Worm (Caenorhabditis elegans) whole organism, young adult: ENCODE results near the gene T08G5.3.

Source experiments
- F57C9.4 ChIP-seq: sonication (generic microtip); optimal IDR thresholded peaks from 2 replicates; lab custom pipeline; 2017; ENCODE audit warnings: mild to moderate bottlenecking, missing genetic modification characterization, missing compliant biosample characterization
- Y53G8AR.9 ChIP-seq: fragments of 200-800 bp; sonication (Bioruptor generic); conservative IDR thresholded peaks from 2 replicates; pipeline ENCODE4 v1.3.6; 2022; ENCODE audit warnings: missing genetic modification reagents, missing genetic modification characterization, missing compliant biosample characterization
- Y56A3A.18 ChIP-seq: fragments of 200-800 bp; sonication (Bioruptor generic); IDR thresholded peaks from 2 replicates; pipeline ENCODE4 v1.3.6; 2022; ENCODE audit warnings: missing genetic modification reagents, missing genetic modification characterization, missing compliant biosample characterization
- Y95B8A.8 ChIP-seq: fragments of 200-800 bp; sonication (Bioruptor generic); IDR thresholded peaks from 2 replicates; pipeline ENCODE4 v1.3.6; 2022; ENCODE audit warnings: missing genetic modification reagents, missing genetic modification characterization, missing compliant biosample characterization
- ama-1 ChIP-seq, 3 experiments: fragments of 150-350 bp in 1 of 3; sonication (generic microtip) in 2 of 3; optimal IDR thresholded peaks; 2 replicates each; lab custom pipeline; 2014 to 2018; ENCODE audit warnings: missing biosample characterization in 2 of 3, missing genetic modification characterization in 2 of 3, missing genetic modification reagents in 2 of 3
- athp-1 ChIP-seq: sonication (generic microtip); optimal IDR thresholded peaks from 2 replicates; lab custom pipeline; 2017; ENCODE audit warnings: mild to moderate bottlenecking, missing genetic modification characterization, missing compliant biosample characterization
- attf-6 ChIP-seq: fragments of 200-800 bp; sonication (Bioruptor generic); IDR thresholded peaks from 2 replicates; pipeline ENCODE4 v1.3.6; 2022; ENCODE audit warnings: missing genetic modification reagents, missing genetic modification characterization, missing compliant biosample characterization
- bed-1 ChIP-seq: fragments of 200-800 bp; sonication (Bioruptor generic); IDR thresholded peaks from 2 replicates; pipeline ENCODE4 v1.3.6; 2022; ENCODE audit warnings: missing genetic modification reagents, missing genetic modification characterization, missing compliant biosample characterization
- cebp-2 ChIP-seq: fragments of 200-800 bp; sonication (Bioruptor generic); IDR thresholded peaks from 2 replicates; pipeline ENCODE4 v1.3.6; 2022; ENCODE audit warnings: missing genetic modification characterization, missing compliant biosample characterization
- ceh-27 ChIP-seq: fragments of 200-800 bp; sonication (Bioruptor generic); optimal IDR thresholded peaks from 2 replicates; lab custom pipeline; 2018; ENCODE audit warnings: mild to moderate bottlenecking, missing genetic modification characterization, moderate library complexity, missing compliant biosample characterization
- ceh-79 ChIP-seq: sonication (generic microtip); optimal IDR thresholded peaks from 2 replicates; lab custom pipeline; 2017; ENCODE audit warnings: mild to moderate bottlenecking, missing genetic modification characterization, missing compliant biosample characterization
- egl-44 ChIP-seq: fragments of 200-800 bp; sonication (Bioruptor generic); IDR thresholded peaks from 2 replicates; pipeline ENCODE4 v1.3.6; 2022; ENCODE audit warnings: missing genetic modification reagents, missing genetic modification characterization, missing compliant biosample characterization
- ekl-4 ChIP-seq: fragments of 200-800 bp; sonication (Bioruptor generic); IDR thresholded peaks from 2 replicates; pipeline ENCODE4 v1.3.6; 2022; ENCODE audit warnings: missing genetic modification reagents, missing genetic modification characterization, missing compliant biosample characterization
- hmg-1.2 ChIP-seq: fragments of 200-800 bp; sonication (Bioruptor generic); IDR thresholded peaks from 2 replicates; pipeline ENCODE4 v1.3.6; 2022; ENCODE audit warnings: missing genetic modification reagents, missing genetic modification characterization, missing compliant biosample characterization
- lin-26 ChIP-seq: fragments of 200-800 bp; sonication (Bioruptor generic); IDR thresholded peaks from 2 replicates; pipeline ENCODE4 v1.3.6; 2022; ENCODE audit warnings: missing genetic modification reagents, missing genetic modification characterization, missing compliant biosample characterization
- lin-40 ChIP-seq: sonication (generic microtip); optimal IDR thresholded peaks from 2 replicates; lab custom pipeline; 2016; ENCODE audit warnings: missing genetic modification characterization, mild to moderate bottlenecking, missing compliant biosample characterization, missing genotype, missing genetic modification reagents
- lsy-27 ChIP-seq: sonication (generic microtip); optimal IDR thresholded peaks from 2 replicates; lab custom pipeline; 2017; ENCODE audit warnings: missing genetic modification characterization, mild to moderate bottlenecking, missing compliant biosample characterization, antibody characterized with exemption, missing genotype, borderline replicate concordance; ENCODE audit not compliant: insufficient read depth
- madf-6 ChIP-seq: fragments of 200-800 bp; sonication (Bioruptor generic); IDR thresholded peaks from 2 replicates; pipeline ENCODE4 v1.3.6; 2022; ENCODE audit warnings: missing genetic modification reagents, missing genetic modification characterization, missing compliant biosample characterization
- nfyb-1 ChIP-seq: fragments of 200-800 bp; sonication (Bioruptor generic); IDR thresholded peaks from 2 replicates; pipeline ENCODE4 v1.3.6; 2022; ENCODE audit warnings: missing genetic modification reagents, missing genetic modification characterization, missing compliant biosample characterization
- nhr-80 ChIP-seq: sonication (generic microtip); optimal IDR thresholded peaks from 2 replicates; lab custom pipeline; 2016; ENCODE audit warnings: missing genetic modification characterization, missing compliant biosample characterization
- nhr-90 ChIP-seq: sonication (generic microtip); optimal IDR thresholded peaks from 2 replicates; lab custom pipeline; 2016; ENCODE audit warnings: missing genotype, mild to moderate bottlenecking, missing genetic modification characterization, missing compliant biosample characterization
- rpc-1 ChIP-seq, 2 experiments: fragments of 150-350 bp in 1 of 2; sonication (generic microtip) in 1 of 2; optimal IDR thresholded peaks; 2 replicates each; lab custom pipeline; 2014 to 2018; ENCODE audit warnings: missing biosample characterization in 1 of 2, missing genetic modification characterization in 1 of 2, missing genetic modification reagents in 1 of 2, missing genotype in 1 of 2
- snpc-1.1 ChIP-seq: sonication (generic microtip); optimal IDR thresholded peaks from 2 replicates; lab custom pipeline; 2017; ENCODE audit warnings: missing genetic modification characterization, mild to moderate bottlenecking, missing compliant biosample characterization, antibody characterized with exemption, moderate library complexity, missing genotype, missing genetic modification reagents; ENCODE audit not compliant: insufficient read depth
- snpc-1.3 ChIP-seq: sonication (generic microtip); optimal IDR thresholded peaks from 2 replicates; lab custom pipeline; 2017; ENCODE audit warnings: missing genetic modification characterization, mild to moderate bottlenecking, missing compliant biosample characterization, antibody characterized with exemption, moderate library complexity, missing genotype, missing genetic modification reagents; ENCODE audit not compliant: insufficient read depth
- snpc-3.4 ChIP-seq: sonication (generic microtip); optimal IDR thresholded peaks from 2 replicates; lab custom pipeline; 2017; ENCODE audit warnings: missing genetic modification characterization, mild to moderate bottlenecking, missing compliant biosample characterization, antibody characterized with exemption, moderate library complexity, missing genotype, missing genetic modification reagents
- snpc-4 ChIP-seq, 5 experiments: fragments of 150-350 bp in 1 of 5; sonication (generic microtip) in 4 of 5; optimal IDR thresholded peaks; 2 replicates each; lab custom pipeline; 2014 to 2018; ENCODE audit warnings: missing genetic modification characterization in 5 of 5, missing biosample characterization in 3 of 5, antibody characterized with exemption in 2 of 5, mild to moderate bottlenecking in 2 of 5, missing compliant biosample characterization in 2 of 5, missing genotype in 2 of 5, moderate library complexity in 2 of 5, missing genetic modification reagents in 1 of 5
- sptf-2 ChIP-seq: fragments of 200-800 bp; sonication (Bioruptor generic); optimal IDR thresholded peaks from 2 replicates; lab custom pipeline; 2018; ENCODE audit warnings: mild to moderate bottlenecking, missing genetic modification characterization, missing compliant biosample characterization
- unc-62 ChIP-seq: fragments of 150-350 bp; optimal IDR thresholded peaks from 2 replicates; lab custom pipeline; 2014; ENCODE audit warnings: missing biosample characterization, missing genetic modification reagents, missing genetic modification characterization
- ztf-22 ChIP-seq: fragments of 200-800 bp; sonication (Bioruptor generic); optimal IDR thresholded peaks from 2 replicates; lab custom pipeline; 2018; ENCODE audit warnings: mild to moderate bottlenecking, missing genetic modification characterization, moderate library complexity, missing compliant biosample characterization

The T08G5.3 gene

ce11 chrV:13993478-13993877 is 33.8 kb downstream of the T08G5.3 start:
- TF ChIP-seq F57C9.4 (tag; lab: Kevin White, UChicago), result no peak
- TF ChIP-seq sptf-2 (GFP tag; lab: Kevin White, UChicago), result no peak
- TF ChIP-seq snpc-4 (GFP tag; optimal IDR thresholded peaks at IDR 0.05; lab: Kevin White, UChicago), result no peak
- no peak for TF ChIP-seq snpc-4 (tag; optimal IDR thresholded peaks at IDR 0.05; lab: Kevin White, UChicago)

- TF ChIP-seq cebp-2 (GFP tag; lab: Robert Waterston, UW), result no peak
- no peak for TF ChIP-seq lsy-27 (tag; lab: Kevin White, UChicago)
- TF ChIP-seq rpc-1 (optimal IDR thresholded peaks at IDR 0.05; lab: Kevin White, UChicago), result no peak
- TF ChIP-seq rpc-1 (tag; optimal IDR thresholded peaks at IDR 0.05; lab: Kevin White, UChicago), result no peak
- TF ChIP-seq ztf-22, result no peak
- no peak for TF ChIP-seq lin-26 (GFP tag; lab: Robert Waterston, UW)
Measured at ce11 chrV:13992485-13992884, 34.8 kb downstream of the T08G5.3 start, which contains the start of gene droe-4. Gene droe-4, plus strand, starts transcription at chrV:13992656.

ce11 chrV:13992017-13992416 is 35.3 kb downstream of the T08G5.3 start:
- TF ChIP-seq snpc-1.1 (tag; lab: Kevin White, UChicago), result peak; percentile 77
- peak; percentile 34; the same call in 1 of the 2 replicates for TF ChIP-seq hmg-1.2
- peak; percentile 32 for TF ChIP-seq snpc-4 (GFP tag; optimal IDR thresholded peaks at IDR 0.05; lab: Kevin White, UChicago)
- peak in 3 of 4 experiments; percentile 58 to 90 (median 89) for TF ChIP-seq snpc-4 (tag; optimal IDR thresholded peaks at IDR 0.05; lab: Kevin White, UChicago)
- TF ChIP-seq snpc-3.4 (tag; lab: Kevin White, UChicago), result peak; percentile 27

- TF ChIP-seq hmg-1.2 (peak; percentile 13; the same call in 1 of the 2 replicates), ama-1 (optimal IDR thresholded peaks at IDR 0.05; lab: Kevin White, UChicago) (no peak), ama-1 (GFP tag; optimal IDR thresholded peaks at IDR 0.05; lab: Kevin White, UChicago) (peak in 1 of 2 experiments; percentile 24), snpc-1.3 (no peak), Y95B8A.8 (GFP tag; lab: Robert Waterston, UW) (no peak), unc-62 (no peak), lin-40 (tag; lab: Kevin White, UChicago) (no peak), Y56A3A.18 (GFP tag; lab: Robert Waterston, UW) (0 out of 2 replicates have a peak, but pooled peaks have one; percentile 48), rpc-1 (optimal IDR thresholded peaks at IDR 0.05; lab: Kevin White, UChicago) (no peak), rpc-1 (tag; optimal IDR thresholded peaks at IDR 0.05; lab: Kevin White, UChicago) (no peak), ceh-79 (peak; percentile 12), athp-1 (tag; lab: Kevin White, UChicago) (no peak), madf-6 (GFP tag; lab: Robert Waterston, UW) (peak; percentile 52), ceh-27 (GFP tag; lab: Kevin White, UChicago) (no peak), bed-1 (GFP tag; lab: Robert Waterston, UW) (no peak), nhr-80 (tag; lab: Kevin White, UChicago) (peak; percentile 67), nfyb-1 (GFP tag; lab: Robert Waterston, UW) (0 out of 2 replicates have a peak, but pooled peaks have one; percentile 17), egl-44 (no peak), Y53G8AR.9 (GFP tag; lab: Robert Waterston, UW) (no peak; the same call in 1 of the 2 replicates), ekl-4 (GFP tag; lab: Robert Waterston, UW) (no peak), snpc-4 (GFP tag; optimal IDR thresholded peaks at IDR 0.05; lab: Kevin White, UChicago) (no peak), snpc-4 (tag; optimal IDR thresholded peaks at IDR 0.05; lab: Kevin White, UChicago) (peak in 1 of 4 experiments; percentile 3), lin-26 (GFP tag; lab: Robert Waterston, UW) (no peak), attf-6 (GFP tag; lab: Robert Waterston, UW) (no peak), nhr-90 (tag; lab: Kevin White, UChicago) (no peak)
Measured at ce11 chrV:13986823-13987222, 40.5 kb downstream of the T08G5.3 start.
